Fruit fly (Drosophila melanogaster): ENCODE measurements around the gene Pdp1.

The Pdp1 gene

DNA sequence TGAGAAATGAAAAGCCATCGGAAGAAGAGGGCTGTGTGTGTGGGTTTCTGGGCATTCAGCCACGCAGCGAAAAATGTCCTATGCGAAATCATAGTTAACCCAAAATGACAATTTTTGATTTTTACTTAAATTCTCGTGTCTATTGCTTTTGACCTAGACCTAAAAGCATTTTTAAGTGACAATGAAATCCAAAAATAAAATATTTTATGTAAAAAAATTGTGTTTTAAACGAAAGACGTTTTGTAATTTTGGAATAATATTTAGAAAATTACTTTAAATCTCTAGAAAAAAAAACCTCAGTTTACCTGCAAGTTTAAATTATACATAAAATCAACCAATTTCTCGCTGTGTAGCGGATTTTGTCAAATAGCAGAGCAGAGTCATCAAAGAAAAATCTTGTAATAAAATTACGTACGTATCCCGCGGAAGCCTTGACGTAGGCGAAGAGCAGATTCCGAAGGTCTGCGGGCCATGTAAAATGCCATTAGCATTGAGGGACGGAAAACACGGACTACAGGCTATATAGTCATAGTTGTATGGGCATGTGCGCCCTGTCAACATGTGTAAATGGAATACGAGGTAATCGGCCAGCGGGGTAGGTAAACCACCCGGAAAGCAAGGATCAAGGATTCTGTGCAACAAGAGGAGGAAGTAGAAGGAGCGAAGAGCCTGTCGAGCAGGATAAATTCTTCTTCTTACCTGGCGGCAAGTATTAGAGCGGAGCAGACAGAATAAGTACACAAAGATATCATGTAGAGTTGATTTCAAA is 42.7 kb upstream of the Pdp1 start (continued):
- TF ChIP-seq Myb (GFP tag; optimal IDR thresholded peaks at IDR 0.05) (no peak), CG34376 (GFP tag; optimal IDR thresholded peaks at IDR 0.05) (no peak), lilli (GFP tag; optimal IDR thresholded peaks at IDR 0.05) (peak; percentile 32), salm (tag; optimal IDR thresholded peaks at IDR 0.05) (no peak), slbo (GFP tag; IDR thresholded peaks at IDR 0.05) (peak; percentile 56), CG12659 (GFP tag; optimal IDR thresholded peaks at IDR 0.05) (peak; percentile 38), mam (GFP tag; optimal IDR thresholded peaks at IDR 0.05) (no peak), CG10274 (GFP tag; optimal IDR thresholded peaks at IDR 0.05) (no peak), CG12391 (tag; optimal IDR thresholded peaks at IDR 0.05) (peak; percentile 6), CG32532 (GFP tag; IDR thresholded peaks at IDR 0.05) (peak; percentile 65), hkb (optimal IDR thresholded peaks at IDR 0.05) (no peak), hkb (GFP tag; IDR thresholded peaks at IDR 0.05) (peak; percentile 45), CG14014 (GFP tag; IDR thresholded peaks at IDR 0.05) (no peak), fru (optimal IDR thresholded peaks at IDR 0.05) (no peak), CG3847 (GFP tag; IDR thresholded peaks at IDR 0.05) (peak; percentile 28; the same call in 1 of the 2 replicates), CG8924 (tag; optimal IDR thresholded peaks at IDR 0.05) (no peak), CG12071 (GFP tag; optimal IDR thresholded peaks at IDR 0.05) (no peak), CG9727 (GFP tag; optimal IDR thresholded peaks at IDR 0.05) (peak; percentile 23), CG13424 (tag; optimal IDR thresholded peaks at IDR 0.05) (peak; percentile 24), CrebB (tag; optimal IDR thresholded peaks at IDR 0.05) (no peak), CG18619 (GFP tag; optimal IDR thresholded peaks at IDR 0.05) (peak; percentile 26), CG12219 (GFP tag; optimal IDR thresholded peaks at IDR 0.05) (no peak), nmo (GFP tag; optimal IDR thresholded peaks at IDR 0.05) (peak; percentile 8), CG31441 (GFP tag; IDR thresholded peaks at IDR 0.05) (0 out of 2 replicates have a peak, but pooled peaks have one; percentile 25), CG11504 (tag; optimal IDR thresholded peaks at IDR 0.05) (peak; percentile 35), Dref (GFP tag; IDR thresholded peaks at IDR 0.05) (0 out of 2 replicates have a peak, but pooled peaks have one; percentile 9), PHDP (tag; optimal IDR thresholded peaks at IDR 0.05) (peak; percentile 14), ken (GFP tag; IDR thresholded peaks at IDR 0.05) (no peak), CG11085 (GFP tag; IDR thresholded peaks at IDR 0.05) (no peak; the same call in 1 of the 2 replicates), sd (tag; optimal IDR thresholded peaks at IDR 0.05) (peak; percentile 41), lab (GFP tag; optimal IDR thresholded peaks at IDR 0.05) (peak; percentile 35), Dbx (GFP tag; IDR thresholded peaks at IDR 0.05) (no peak), CG17361 (GFP tag; IDR thresholded peaks at IDR 0.05) (peak; percentile 55; the same call in 1 of the 3 replicates), pan (optimal IDR thresholded peaks at IDR 0.05) (no peak), pan (GFP tag; optimal IDR thresholded peaks at IDR 0.05 in 1 of 2, IDR thresholded peaks at IDR 0.05 in 1 of 2) (peak in 1 of 2 experiments; percentile 31), lmd (GFP tag; IDR thresholded peaks at IDR 0.05) (peak; percentile 35; the same call in 1 of the 2 replicates), CG17385 (GFP tag; optimal IDR thresholded peaks at IDR 0.05) (peak; percentile 53), mld (GFP tag; IDR thresholded peaks at IDR 0.05; ENCODE audit: partially characterized antibody) (no peak), CG2120 (GFP tag; optimal IDR thresholded peaks at IDR 0.05) (peak; percentile 41), Aef1 (GFP tag; IDR thresholded peaks at IDR 0.05) (no peak), CG2712 (tag; optimal IDR thresholded peaks at IDR 0.05) (peak; percentile 20), pho (GFP tag; optimal IDR thresholded peaks at IDR 0.05) (peak; percentile 3), CG11723 (GFP tag; optimal IDR thresholded peaks at IDR 0.05) (no peak), Asciz (GFP tag; optimal IDR thresholded peaks at IDR 0.05) (no peak), CG10209 (GFP tag; optimal IDR thresholded peaks at IDR 0.05) (peak; percentile 12), ham (GFP tag; IDR thresholded peaks at IDR 0.05) (no peak), Hsf (GFP tag; optimal IDR thresholded peaks at IDR 0.05) (no peak), CG10147 (GFP tag; optimal IDR thresholded peaks at IDR 0.05) (no peak), tll (GFP tag; optimal IDR thresholded peaks at IDR 0.05) (peak in 1 of 2 experiments; percentile 76), Ravus (GFP tag; IDR thresholded peaks at IDR 0.05) (no peak)
